Worm (Caenorhabditis elegans) whole organism, young adult: ENCODE data around the gene rpl-36.A.

Experiments used
- B0019.2 ChIP-seq: fragments of 200-800 bp; sonication (Bioruptor generic); conservative IDR thresholded peaks from 2 replicates; pipeline ENCODE4 v1.3.6; 2022; ENCODE audit warnings: missing genetic modification reagents, missing genetic modification characterization, missing compliant biosample characterization
- B0035.1 ChIP-seq: sonication (generic microtip); optimal IDR thresholded peaks from 2 replicates; lab custom pipeline; 2016; ENCODE audit warnings: missing genetic modification characterization, mild to moderate bottlenecking, missing compliant biosample characterization, missing genotype, missing genetic modification reagents
- B0261.1 ChIP-seq: sonication (generic microtip); optimal IDR thresholded peaks from 2 replicates; lab custom pipeline; 2016; ENCODE audit warnings: mild to moderate bottlenecking, missing genetic modification characterization, moderate library complexity, missing compliant biosample characterization
- B0336.3 ChIP-seq: fragments of 200-800 bp; sonication (Bioruptor generic); IDR thresholded peaks from 2 replicates; pipeline ENCODE4 v1.3.6; 2022; ENCODE audit warnings: missing genetic modification characterization, missing compliant biosample characterization
- C17E4.6 ChIP-seq: fragments of 200-800 bp; sonication (Bioruptor generic); IDR thresholded peaks from 2 replicates; pipeline ENCODE4 v1.3.6; 2022; ENCODE audit warnings: missing genetic modification reagents, missing genetic modification characterization, missing compliant biosample characterization
- D2030.7 ChIP-seq: fragments of 200-800 bp; sonication (Bioruptor generic); IDR thresholded peaks from 2 replicates; pipeline ENCODE4 v1.3.6; 2022; ENCODE audit warnings: missing genetic modification reagents, missing genetic modification characterization, missing compliant biosample characterization
- F23B12.7 ChIP-seq: sonication (generic microtip); optimal IDR thresholded peaks from 2 replicates; lab custom pipeline; 2017; ENCODE audit warnings: missing genetic modification characterization, mild to moderate bottlenecking, missing compliant biosample characterization, antibody characterized with exemption, moderate library complexity; ENCODE audit not compliant: insufficient read depth
- F33H1.4 ChIP-seq: fragments of 200-800 bp; sonication (Bioruptor generic); IDR thresholded peaks from 2 replicates; pipeline ENCODE4 v1.3.6; 2022; ENCODE audit warnings: missing genetic modification reagents, missing genetic modification characterization, missing compliant biosample characterization
- F37B4.10 ChIP-seq: fragments of 200-800 bp; sonication (Bioruptor generic); IDR thresholded peaks from 2 replicates; pipeline ENCODE4 v1.3.6; 2022; ENCODE audit warnings: missing genetic modification characterization, missing compliant biosample characterization
- F52B5.7 ChIP-seq: sonication (generic microtip); optimal IDR thresholded peaks from 2 replicates; lab custom pipeline; 2016; ENCODE audit warnings: mild to moderate bottlenecking, missing genetic modification characterization, missing compliant biosample characterization
- K12H6.12 ChIP-seq: fragments of 200-800 bp; sonication (Bioruptor generic); optimal IDR thresholded peaks from 2 replicates; lab custom pipeline; 2018; ENCODE audit warnings: mild to moderate bottlenecking, missing genetic modification characterization, missing compliant biosample characterization
- Y53F4B.3 ChIP-seq: fragments of 200-800 bp; sonication (Bioruptor generic); IDR thresholded peaks from 2 replicates; pipeline ENCODE4 v1.3.6; 2022; ENCODE audit warnings: missing genetic modification reagents, missing genetic modification characterization, missing compliant biosample characterization
- akir-1 ChIP-seq: fragments of 200-800 bp; sonication (Bioruptor generic); optimal IDR thresholded peaks from 2 replicates; lab custom pipeline; 2018; ENCODE audit warnings: mild to moderate bottlenecking, missing genetic modification characterization, moderate library complexity, missing compliant biosample characterization
- atf-7 ChIP-seq: sonication (generic microtip); optimal IDR thresholded peaks from 2 replicates; lab custom pipeline; 2017; ENCODE audit warnings: mild to moderate bottlenecking, missing genetic modification characterization, missing compliant biosample characterization
- attf-3 ChIP-seq: fragments of 200-800 bp; sonication (Bioruptor generic); conservative IDR thresholded peaks from 2 replicates; pipeline ENCODE4 v1.3.6; 2022; ENCODE audit warnings: missing genetic modification reagents, missing genetic modification characterization, missing compliant biosample characterization
- attf-5 ChIP-seq: fragments of 200-800 bp; sonication (Bioruptor generic); optimal IDR thresholded peaks from 2 replicates; lab custom pipeline; 2018; ENCODE audit warnings: mild to moderate bottlenecking, missing genetic modification characterization, missing compliant biosample characterization
- cebp-2 ChIP-seq: fragments of 200-800 bp; sonication (Bioruptor generic); IDR thresholded peaks from 2 replicates; pipeline ENCODE4 v1.3.6; 2022; ENCODE audit warnings: missing genetic modification characterization, missing compliant biosample characterization
- ceh-27 ChIP-seq: fragments of 200-800 bp; sonication (Bioruptor generic); optimal IDR thresholded peaks from 2 replicates; lab custom pipeline; 2018; ENCODE audit warnings: mild to moderate bottlenecking, missing genetic modification characterization, moderate library complexity, missing compliant biosample characterization
- ceh-58 ChIP-seq: fragments of 200-800 bp; sonication (Bioruptor generic); IDR thresholded peaks from 2 replicates; pipeline ENCODE4 v1.3.6; 2022; ENCODE audit warnings: missing genetic modification characterization, missing compliant biosample characterization
- ceh-79 ChIP-seq: sonication (generic microtip); optimal IDR thresholded peaks from 2 replicates; lab custom pipeline; 2017; ENCODE audit warnings: mild to moderate bottlenecking, missing genetic modification characterization, missing compliant biosample characterization
- ceh-91 ChIP-seq: fragments of 200-800 bp; sonication (Bioruptor generic); IDR thresholded peaks from 2 replicates; pipeline ENCODE4 v1.3.6; 2022; ENCODE audit warnings: missing genetic modification reagents, missing genetic modification characterization, missing compliant biosample characterization
- dpl-1 ChIP-seq: fragments of 150-350 bp; optimal IDR thresholded peaks from 2 replicates; lab custom pipeline; 2014; ENCODE audit warnings: missing biosample characterization, missing genetic modification reagents, missing genetic modification characterization
- egl-18 ChIP-seq: fragments of 200-800 bp; sonication (Bioruptor generic); IDR thresholded peaks from 2 replicates; pipeline ENCODE4 v1.3.6; 2022; ENCODE audit warnings: missing genetic modification reagents, missing genetic modification characterization, missing compliant biosample characterization
- egl-44 ChIP-seq: fragments of 200-800 bp; sonication (Bioruptor generic); IDR thresholded peaks from 2 replicates; pipeline ENCODE4 v1.3.6; 2022; ENCODE audit warnings: missing genetic modification reagents, missing genetic modification characterization, missing compliant biosample characterization
- egrh-3 ChIP-seq: fragments of 200-800 bp; sonication (Bioruptor generic); IDR thresholded peaks from 2 replicates; pipeline ENCODE4 v1.3.6; 2022; ENCODE audit warnings: missing genetic modification reagents, missing genetic modification characterization, missing compliant biosample characterization
- ekl-4 ChIP-seq: fragments of 200-800 bp; sonication (Bioruptor generic); IDR thresholded peaks from 2 replicates; pipeline ENCODE4 v1.3.6; 2022; ENCODE audit warnings: missing genetic modification reagents, missing genetic modification characterization, missing compliant biosample characterization
- fkh-3 ChIP-seq: sonication (generic microtip); optimal IDR thresholded peaks from 2 replicates; lab custom pipeline; 2016; ENCODE audit warnings: mild to moderate bottlenecking, missing genetic modification characterization, missing compliant biosample characterization
- hlh-26 ChIP-seq: fragments of 200-800 bp; sonication (Bioruptor generic); conservative IDR thresholded peaks from 2 replicates; pipeline ENCODE4 v1.3.6; 2022; ENCODE audit warnings: missing genetic modification reagents, missing genetic modification characterization, missing compliant biosample characterization
- hmg-1.2 ChIP-seq: fragments of 200-800 bp; sonication (Bioruptor generic); IDR thresholded peaks from 2 replicates; pipeline ENCODE4 v1.3.6; 2022; ENCODE audit warnings: missing genetic modification reagents, missing genetic modification characterization, missing compliant biosample characterization
- hrde-1 ChIP-seq: sonication (generic microtip); optimal IDR thresholded peaks from 2 replicates; lab custom pipeline; 2016; ENCODE audit warnings: missing genetic modification characterization, mild to moderate bottlenecking, missing compliant biosample characterization, moderate library complexity, missing genotype, missing genetic modification reagents, borderline replicate concordance
- let-526 ChIP-seq: fragments of 200-800 bp; sonication (Bioruptor generic); IDR thresholded peaks from 2 replicates; pipeline ENCODE4 v1.3.6; 2022; ENCODE audit warnings: missing genetic modification reagents, missing genetic modification characterization, missing compliant biosample characterization
- lin-40 ChIP-seq: sonication (generic microtip); optimal IDR thresholded peaks from 2 replicates; lab custom pipeline; 2016; ENCODE audit warnings: missing genetic modification characterization, mild to moderate bottlenecking, missing compliant biosample characterization, missing genotype, missing genetic modification reagents
- lsy-27 ChIP-seq: sonication (generic microtip); optimal IDR thresholded peaks from 2 replicates; lab custom pipeline; 2017; ENCODE audit warnings: missing genetic modification characterization, mild to moderate bottlenecking, missing compliant biosample characterization, antibody characterized with exemption, missing genotype, borderline replicate concordance; ENCODE audit not compliant: insufficient read depth
- madf-6 ChIP-seq: fragments of 200-800 bp; sonication (Bioruptor generic); IDR thresholded peaks from 2 replicates; pipeline ENCODE4 v1.3.6; 2022; ENCODE audit warnings: missing genetic modification reagents, missing genetic modification characterization, missing compliant biosample characterization
- mcd-1 ChIP-seq: fragments of 200-800 bp; sonication (Bioruptor generic); IDR thresholded peaks from 2 replicates; pipeline ENCODE4 v1.3.6; 2022; ENCODE audit warnings: missing genetic modification reagents, missing genetic modification characterization, missing compliant biosample characterization
- mxl-1 ChIP-seq: sonication (generic microtip); optimal IDR thresholded peaks from 2 replicates; lab custom pipeline; 2016; ENCODE audit warnings: missing genetic modification characterization, missing compliant biosample characterization
- nfya-2 ChIP-seq: fragments of 200-800 bp; sonication (Bioruptor generic); IDR thresholded peaks from 2 replicates; pipeline ENCODE4 v1.3.6; 2022; ENCODE audit warnings: missing genetic modification reagents, missing genetic modification characterization, missing compliant biosample characterization
- nhr-179 ChIP-seq: sonication (generic microtip); optimal IDR thresholded peaks from 2 replicates; lab custom pipeline; 2016; ENCODE audit warnings: mild to moderate bottlenecking, missing genetic modification characterization, missing compliant biosample characterization
- nhr-80 ChIP-seq: sonication (generic microtip); optimal IDR thresholded peaks from 2 replicates; lab custom pipeline; 2016; ENCODE audit warnings: missing genetic modification characterization, missing compliant biosample characterization
- repo-1 ChIP-seq: sonication (generic microtip); optimal IDR thresholded peaks from 2 replicates; lab custom pipeline; 2017; ENCODE audit warnings: mild to moderate bottlenecking, missing genetic modification characterization, missing compliant biosample characterization
- sdz-38 ChIP-seq: sonication (generic microtip); optimal IDR thresholded peaks from 2 replicates; lab custom pipeline; 2016; ENCODE audit warnings: missing genotype, missing genetic modification characterization, missing compliant biosample characterization
- tbp1 ChIP-seq: fragments of 200-800 bp; sonication (Bioruptor generic); optimal IDR thresholded peaks from 2 replicates; lab custom pipeline; 2018; ENCODE audit warnings: mild to moderate bottlenecking, missing genetic modification characterization, missing compliant biosample characterization
- tbx-9 ChIP-seq: sonication (generic microtip); optimal IDR thresholded peaks from 2 replicates; lab custom pipeline; 2016; ENCODE audit warnings: borderline replicate concordance, missing genetic modification characterization, inconsistent platforms, missing compliant biosample characterization
- unc-62 ChIP-seq: fragments of 150-350 bp; optimal IDR thresholded peaks from 2 replicates; lab custom pipeline; 2014; ENCODE audit warnings: missing biosample characterization, missing genetic modification reagents, missing genetic modification characterization
- zfh-2 ChIP-seq: fragments of 200-800 bp; sonication (Bioruptor generic); conservative IDR thresholded peaks from 2 replicates; pipeline ENCODE4 v1.3.6; 2022; ENCODE audit warnings: missing genetic modification reagents, missing genetic modification characterization, missing compliant biosample characterization
- ztf-18 ChIP-seq: sonication (generic microtip); optimal IDR thresholded peaks from 2 replicates; lab custom pipeline; 2016; ENCODE audit warnings: missing genotype, mild to moderate bottlenecking, missing genetic modification characterization, missing compliant biosample characterization
- ztf-25 ChIP-seq: fragments of 200-800 bp; sonication (Bioruptor generic); IDR thresholded peaks from 2 replicates; pipeline ENCODE4 v1.3.6; 2022; ENCODE audit warnings: missing genetic modification reagents, missing genetic modification characterization, missing compliant biosample characterization
- ztf-26 ChIP-seq: sonication (generic microtip); optimal IDR thresholded peaks from 2 replicates; lab custom pipeline; 2017; ENCODE audit warnings: missing genetic modification characterization, missing compliant biosample characterization
- ztf-3 ChIP-seq: fragments of 200-800 bp; sonication (Bioruptor generic); optimal IDR thresholded peaks from 2 replicates; lab custom pipeline; 2018; ENCODE audit warnings: mild to moderate bottlenecking, missing genetic modification characterization, missing compliant biosample characterization

The rpl-36.A gene

ce11 chrII:11103657-11104056, 6.7 kb upstream of the rpl-36.A start, which contains the start of gene C09H10.5:
Gene C09H10.5, minus strand, starts transcription at chrII:11103757.
- TF ChIP-seq egl-44 (GFP tag; lab: Robert Waterston, UW) (no peak), fkh-3 (tag; lab: Kevin White, UChicago) (no peak), mxl-1 (tag; lab: Kevin White, UChicago) (no peak), cebp-2 (GFP tag; lab: Robert Waterston, UW) (no peak), ceh-91 (GFP tag; lab: Robert Waterston, UW) (no peak), nhr-80 (no peak), akir-1 (GFP tag; lab: Kevin White, UChicago) (no peak), nhr-179 (tag; lab: Kevin White, UChicago) (no peak), F33H1.4 (no peak), B0019.2 (GFP tag; lab: Robert Waterston, UW) (no peak), ceh-79 (no peak), Y53F4B.3 (GFP tag; lab: Robert Waterston, UW) (no peak), lsy-27 (tag; lab: Kevin White, UChicago) (no peak)
- TF ChIP-seq, all 124 proteins: peak for 0

ce11 chrII:11103052-11103451, 6.0 kb upstream of the rpl-36.A start:
- TF ChIP-seq let-526 (no peak), atf-7 (no peak), hrde-1 (tag; lab: Kevin White, UChicago) (no peak), madf-6 (GFP tag; lab: Robert Waterston, UW) (no peak), ceh-27 (peak; percentile 52), attf-3 (GFP tag; lab: Robert Waterston, UW) (peak; percentile 51; the same call in 1 of the 2 replicates), hmg-1.2 (GFP tag; lab: Robert Waterston, UW) (peak; percentile 61; the same call in 1 of the 2 replicates), tbp1 (GFP tag; lab: Kevin White, UChicago) (no peak), attf-5 (GFP tag; lab: Kevin White, UChicago) (peak; percentile 90), F23B12.7 (tag; lab: Kevin White, UChicago) (peak; percentile 26), nhr-80 (peak; percentile 68), tbx-9 (no peak), B0035.1 (tag; lab: Kevin White, UChicago) (no peak), ztf-25 (GFP tag; lab: Robert Waterston, UW) (no peak), repo-1 (tag; lab: Kevin White, UChicago) (no peak), C17E4.6 (no peak), F52B5.7 (tag; lab: Kevin White, UChicago) (no peak), K12H6.12 (tag; lab: Kevin White, UChicago) (peak; percentile 44), D2030.7 (GFP tag; lab: Robert Waterston, UW) (no peak), ztf-26 (tag; lab: Kevin White, UChicago) (no peak), mcd-1 (GFP tag; lab: Robert Waterston, UW) (peak; percentile 77), egl-18 (GFP tag; lab: Robert Waterston, UW) (no peak), egl-44 (GFP tag; lab: Robert Waterston, UW) (no peak), ceh-58 (GFP tag; lab: Robert Waterston, UW) (no peak), dpl-1 (GFP tag; lab: Kevin White, UChicago) (no peak), ztf-3 (GFP tag; lab: Kevin White, UChicago) (no peak), lin-40 (tag; lab: Kevin White, UChicago) (no peak), ztf-18 (tag; lab: Kevin White, UChicago) (no peak), hlh-26 (GFP tag; lab: Robert Waterston, UW) (no peak), B0336.3 (GFP tag; lab: Robert Waterston, UW) (no peak), zfh-2 (GFP tag; lab: Robert Waterston, UW) (peak; percentile 60), unc-62 (GFP tag; lab: Kevin White, UChicago) (no peak), egrh-3 (GFP tag; lab: Robert Waterston, UW) (no peak), F37B4.10 (no peak), sdz-38 (tag; lab: Kevin White, UChicago) (no peak), B0261.1 (no peak), ekl-4 (GFP tag; lab: Robert Waterston, UW) (no peak), nfya-2 (GFP tag; lab: Robert Waterston, UW) (no peak)
